Worm (Caenorhabditis elegans) whole organism, L1 larva: ENCODE data around the gene C37C3.1.

Experiments used
- F16B12.6 ChIP-seq: fragments of 150-350 bp; optimal IDR thresholded peaks from 2 replicates; lab custom pipeline; 2014; ENCODE audit warnings: missing biosample characterization, missing genetic modification characterization
- Y116A8C.19 ChIP-seq: sonication (generic microtip); optimal IDR thresholded peaks from 2 replicates; lab custom pipeline; 2016; ENCODE audit warnings: missing compliant biosample characterization, missing genetic modification characterization, borderline replicate concordance
- aha-1 ChIP-seq: fragments of 150-350 bp; optimal IDR thresholded peaks from 2 replicates; lab custom pipeline; 2014; ENCODE audit warnings: missing biosample characterization, missing genetic modification characterization
- alr-1 ChIP-seq: fragments of 200-800 bp; sonication (Bioruptor generic); optimal IDR thresholded peaks from 2 replicates; lab custom pipeline; 2018; ENCODE audit warnings: borderline replicate concordance, mild to moderate bottlenecking, missing genetic modification characterization, missing compliant biosample characterization
- aly-2 ChIP-seq: fragments of 150-350 bp; optimal IDR thresholded peaks from 2 replicates; lab custom pipeline; 2014; ENCODE audit warnings: missing biosample characterization, missing genetic modification characterization
- ama-1 ChIP-seq: fragments of 150-350 bp; optimal IDR thresholded peaks from 2 replicates; lab custom pipeline; 2014
- blmp-1 ChIP-seq: fragments of 150-350 bp; optimal IDR thresholded peaks from 2 replicates; lab custom pipeline; 2014; ENCODE audit warnings: missing biosample characterization, missing genetic modification characterization
- ceh-82 ChIP-seq, 3 experiments: fragments of 150-350 bp in 1 of 3; sonication (generic microtip) in 2 of 3; optimal IDR thresholded peaks; 2 replicates each; lab custom pipeline; 2014 to 2017; ENCODE audit warnings: missing biosample characterization in 3 of 3, missing genetic modification characterization in 3 of 3
- dsc-1 ChIP-seq: sonication (generic microtip); optimal IDR thresholded peaks from 2 replicates; lab custom pipeline; 2016; ENCODE audit warnings: mild to moderate bottlenecking, missing genetic modification characterization, missing compliant biosample characterization
- efl-1 ChIP-seq, 4 experiments: fragments of 150-350 bp; optimal IDR thresholded peaks in 3 of 4; peaks in 1 of 4; 1 replicate in 1 of 4; 2 replicates in 3 of 4; lab custom pipeline; 2014; ENCODE audit warnings: missing biosample characterization in 2 of 4, missing genetic modification characterization in 2 of 4, missing genetic modification reagents in 2 of 4
- efl-3 ChIP-seq: fragments of 200-800 bp; sonication (Bioruptor generic); optimal IDR thresholded peaks from 2 replicates; lab custom pipeline; 2018; ENCODE audit warnings: mild to moderate bottlenecking, missing genetic modification characterization, missing compliant biosample characterization
- egl-13 ChIP-seq: sonication (generic microtip); optimal IDR thresholded peaks from 2 replicates; lab custom pipeline; 2016; ENCODE audit warnings: missing genotype, missing genetic modification reagents, missing genetic modification characterization, missing compliant biosample characterization
- egl-27 ChIP-seq, 2 experiments: fragments of 150-350 bp in 1 of 2; sonication (generic microtip); optimal IDR thresholded peaks; 3 replicates each; lab custom pipeline; 2017 to 2018; ENCODE audit warnings: missing biosample characterization in 2 of 2, missing genetic modification characterization in 2 of 2, missing genetic modification reagents in 2 of 2
- elt-3 ChIP-seq, 6 experiments: fragments of 150-350 bp in 1 of 6; sonication (generic microtip); optimal IDR thresholded peaks; 2 replicates each; lab custom pipeline; 2017 to 2018; ENCODE audit warnings: missing biosample characterization in 6 of 6, missing genetic modification characterization in 6 of 6, inconsistent platforms in 1 of 6
- fkh-4 ChIP-seq: sonication (generic microtip); optimal IDR thresholded peaks from 2 replicates; lab custom pipeline; 2016; ENCODE audit warnings: missing compliant biosample characterization, missing genetic modification characterization, borderline replicate concordance
- fkh-8 ChIP-seq: sonication (generic microtip); optimal IDR thresholded peaks from 2 replicates; lab custom pipeline; 2016; ENCODE audit warnings: mild to moderate bottlenecking, missing genetic modification characterization, missing compliant biosample characterization
- fos-1 ChIP-seq: fragments of 150-350 bp; optimal IDR thresholded peaks from 2 replicates; lab custom pipeline; 2014; ENCODE audit warnings: missing biosample characterization, missing genetic modification characterization
- hpl-2 ChIP-seq: fragments of 150-350 bp; optimal IDR thresholded peaks from 2 replicates; lab custom pipeline; 2014; ENCODE audit warnings: missing biosample characterization, missing genetic modification reagents, missing genetic modification characterization
- lin-13 ChIP-seq: fragments of 150-350 bp; optimal IDR thresholded peaks from 2 replicates; lab custom pipeline; 2014; ENCODE audit warnings: missing biosample characterization, missing genetic modification reagents, missing genetic modification characterization
- lin-15B ChIP-seq: fragments of 150-350 bp; sonication (generic microtip); optimal IDR thresholded peaks from 3 replicates; lab custom pipeline; 2014; ENCODE audit warnings: missing biosample characterization, missing genetic modification characterization
- lin-35 ChIP-seq, 2 experiments: fragments of 150-350 bp; optimal IDR thresholded peaks; 2 replicates each; lab custom pipeline; 2014; ENCODE audit warnings: missing biosample characterization in 2 of 2, missing genetic modification characterization in 2 of 2, missing genetic modification reagents in 2 of 2
- lsy-2 ChIP-seq, 2 experiments: fragments of 150-350 bp; optimal IDR thresholded peaks; 2 replicates each; lab custom pipeline; 2014; ENCODE audit warnings: missing biosample characterization in 2 of 2, missing genetic modification characterization in 2 of 2
- mef-2 ChIP-seq: fragments of 150-350 bp; optimal IDR thresholded peaks from 2 replicates; lab custom pipeline; 2014; ENCODE audit warnings: missing biosample characterization, missing genetic modification characterization
- mep-1 ChIP-seq: fragments of 150-350 bp; optimal IDR thresholded peaks from 2 replicates; lab custom pipeline; 2014; ENCODE audit warnings: missing biosample characterization, missing genetic modification characterization
- nhr-11 ChIP-seq: fragments of 150-350 bp; optimal IDR thresholded peaks from 2 replicates; lab custom pipeline; 2014; ENCODE audit warnings: missing biosample characterization, missing genetic modification characterization
- nhr-12 ChIP-seq: sonication (generic microtip); optimal IDR thresholded peaks from 2 replicates; lab custom pipeline; 2017; ENCODE audit warnings: missing biosample characterization, missing genetic modification characterization
- nhr-19 ChIP-seq: fragments of 200-800 bp; sonication (Bioruptor generic); conservative IDR thresholded peaks from 2 replicates; pipeline ENCODE4 v1.3.6; 2022; ENCODE audit warnings: missing genetic modification characterization, missing compliant biosample characterization
- nhr-20 ChIP-seq: sonication (generic microtip); optimal IDR thresholded peaks from 2 replicates; lab custom pipeline; 2016; ENCODE audit warnings: mild to moderate bottlenecking, missing genetic modification characterization, missing compliant biosample characterization
- nhr-47 ChIP-seq: sonication (generic microtip); optimal IDR thresholded peaks from 2 replicates; lab custom pipeline; 2016; ENCODE audit warnings: mild to moderate bottlenecking, missing genetic modification characterization, moderate library complexity, missing compliant biosample characterization
- nhr-71 ChIP-seq: sonication (generic microtip); optimal IDR thresholded peaks from 2 replicates; lab custom pipeline; 2016; ENCODE audit warnings: mild to moderate bottlenecking, missing genetic modification characterization, moderate library complexity, missing compliant biosample characterization
- nhr-77 ChIP-seq: fragments of 150-350 bp; optimal IDR thresholded peaks from 2 replicates; lab custom pipeline; 2014; ENCODE audit warnings: missing biosample characterization, missing genetic modification characterization
- pax-3 ChIP-seq: fragments of 200-800 bp; sonication (Bioruptor generic); optimal IDR thresholded peaks from 2 replicates; lab custom pipeline; 2018; ENCODE audit warnings: mild to moderate bottlenecking, missing genetic modification characterization, moderate library complexity, missing compliant biosample characterization
- rnt-1 ChIP-seq: sonication (generic microtip); optimal IDR thresholded peaks from 2 replicates; lab custom pipeline; 2016; ENCODE audit warnings: mild to moderate bottlenecking, missing genetic modification characterization, moderate library complexity, missing compliant biosample characterization
- snpc-4 ChIP-seq: fragments of 150-350 bp; optimal IDR thresholded peaks from 2 replicates; lab custom pipeline; 2014; ENCODE audit warnings: missing biosample characterization, missing genetic modification characterization
- sox-4 ChIP-seq: sonication (generic microtip); optimal IDR thresholded peaks from 2 replicates; lab custom pipeline; 2016; ENCODE audit warnings: missing genetic modification characterization, missing compliant biosample characterization
- tbx-2 ChIP-seq: sonication (generic microtip); optimal IDR thresholded peaks from 2 replicates; lab custom pipeline; 2016; ENCODE audit warnings: missing genetic modification characterization, missing compliant biosample characterization
- unc-30 ChIP-seq: sonication (generic microtip); optimal IDR thresholded peaks from 2 replicates; lab custom pipeline; 2017; ENCODE audit warnings: missing biosample characterization, missing genetic modification characterization
- unc-62 ChIP-seq: fragments of 150-350 bp; optimal IDR thresholded peaks from 2 replicates; lab custom pipeline; 2014; ENCODE audit warnings: missing biosample characterization, missing genetic modification reagents, missing genetic modification characterization
- unc-98 ChIP-seq: fragments of 200-800 bp; sonication (Bioruptor generic); IDR thresholded peaks from 2 replicates; pipeline ENCODE4 v1.3.6; 2022; ENCODE audit warnings: missing genetic modification characterization, missing compliant biosample characterization
- ztf-4 ChIP-seq: fragments of 150-350 bp; optimal IDR thresholded peaks from 2 replicates; lab custom pipeline; 2014; ENCODE audit warnings: missing biosample characterization, missing genetic modification characterization

The C37C3.1 gene

ce11 chrV:7893812-7894381, 36.1 kb downstream of the C37C3.1 start, which contains the start of gene F40A3.6 (continued):
- TF ChIP-seq rnt-1 (tag; lab: Kevin White, UChicago) (peak; percentile 80), egl-13 (tag; lab: Kevin White, UChicago) (peak; percentile 64), ama-1 (lab: Kevin White, UChicago) (no peak), nhr-11 (no peak), nhr-71 (peak; percentile 79), blmp-1 (tag; lab: Kevin White, UChicago) (no peak), ceh-82 (tag; optimal IDR thresholded peaks at IDR 0.05; lab: Kevin White, UChicago) (no peak), nhr-19 (GFP tag; lab: Robert Waterston, UW) (peak; percentile 56), alr-1 (no peak), pax-3 (no peak), nhr-47 (peak; percentile 29), nhr-77 (no peak)

ce11 chrV:7899761-7900160, 42.0 kb downstream of the C37C3.1 start, which contains the start of gene F40A3.7:
Gene F40A3.7, minus strand, starts transcription at chrV:7899861.
- TF ChIP-seq hpl-2 (GFP tag; lab: Kevin White, UChicago) (no peak), lsy-2 (tag; optimal IDR thresholded peaks at IDR 0.05; lab: Kevin White, UChicago) (no peak), sox-4 (tag; lab: Kevin White, UChicago) (no peak), elt-3 (tag; optimal IDR thresholded peaks at IDR 0.05; lab: Kevin White, UChicago) (no peak), mep-1 (no peak), unc-30 (tag; lab: Kevin White, UChicago) (no peak), egl-27 (tag; optimal IDR thresholded peaks at IDR 0.05; lab: Kevin White, UChicago) (no peak), efl-1 (optimal IDR thresholded peaks at IDR 0.05; lab: Kevin White, UChicago) (no peak), efl-1 (GFP tag; optimal IDR thresholded peaks at IDR 0.05 in 1 of 2; lab: Kevin White, UChicago) (no peak), ztf-4 (tag; lab: Kevin White, UChicago) (no peak), snpc-4 (tag; lab: Kevin White, UChicago) (no peak), nhr-20 (tag; lab: Kevin White, UChicago) (no peak), lin-35 (GFP tag; optimal IDR thresholded peaks at IDR 0.05; lab: Kevin White, UChicago) (no peak), unc-98 (GFP tag; lab: Robert Waterston, UW) (no peak), lin-13 (GFP tag; lab: Kevin White, UChicago) (no peak), F16B12.6 (tag; lab: Kevin White, UChicago) (no peak)
- TF ChIP-seq, all 84 proteins: peak for 0

ce11 chrV:7901222-7901621, 43.5 kb downstream of the C37C3.1 start:
- TF ChIP-seq nhr-47 (peak; percentile 9), dsc-1 (tag; lab: Kevin White, UChicago) (peak; percentile 43), mef-2 (tag; lab: Kevin White, UChicago) (no peak), nhr-11 (peak; percentile 25), fkh-8 (peak; percentile 78), nhr-12 (tag; lab: Kevin White, UChicago) (no peak), nhr-77 (no peak), unc-62 (GFP tag; lab: Kevin White, UChicago) (no peak), sox-4 (tag; lab: Kevin White, UChicago) (peak; percentile 47), nhr-71 (peak; percentile 63), aha-1 (tag; lab: Kevin White, UChicago) (no peak)

ce11 chrV:7904389-7904788, 46.6 kb downstream of the C37C3.1 start:
- TF ChIP-seq aly-2 (tag; lab: Kevin White, UChicago), result no peak
- no peak for TF ChIP-seq fos-1 (tag; lab: Kevin White, UChicago)
- TF ChIP-seq efl-3 (GFP tag; lab: Kevin White, UChicago), result no peak
- TF ChIP-seq ama-1 (lab: Kevin White, UChicago), result no peak
- TF ChIP-seq ztf-4 (tag; lab: Kevin White, UChicago), result no peak
- no peak for TF ChIP-seq tbx-2 (tag; lab: Kevin White, UChicago)
- TF ChIP-seq lin-15B, result no peak
- TF ChIP-seq fkh-4, result no peak
- TF ChIP-seq Y116A8C.19 (tag; lab: Kevin White, UChicago), result no peak
